Fruit fly (Drosophila melanogaster): ENCODE results near the gene S.

Gene S

DNA sequence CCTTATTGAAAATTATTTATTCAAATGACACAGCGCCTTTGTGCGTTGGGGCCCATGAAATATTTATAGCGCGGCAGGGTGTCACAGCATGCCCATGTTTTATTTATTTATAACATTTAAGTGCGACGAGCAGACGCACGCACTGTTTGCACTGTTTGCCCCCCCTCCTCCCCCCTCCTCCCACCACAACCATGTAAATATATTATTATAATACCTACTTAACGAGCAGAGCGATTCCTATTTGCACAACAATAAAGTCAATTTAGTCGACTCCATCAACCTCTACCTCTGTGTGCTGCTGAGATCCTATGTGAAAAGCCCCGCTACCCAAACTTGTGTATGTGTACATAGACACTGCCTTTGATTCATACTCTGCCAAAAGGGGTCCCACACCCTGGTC is 17.1 kb upstream of the S start (continued):
- no peak for TF ChIP-seq CG31224 (GFP tag; IDR thresholded peaks at IDR 0.05)
- no peak for TF ChIP-seq al (GFP tag; IDR thresholded peaks at IDR 0.05)
- no peak for TF ChIP-seq pfk (GFP tag; optimal IDR thresholded peaks at IDR 0.05)
- TF ChIP-seq vnd (GFP tag; IDR thresholded peaks at IDR 0.05; ENCODE audit: partially characterized antibody), result no peak
- TF ChIP-seq br (optimal IDR thresholded peaks at IDR 0.05), result no peak
- TF ChIP-seq CG6791 (GFP tag; IDR thresholded peaks at IDR 0.05; ENCODE audit: partially characterized antibody), result no peak
- peak; percentile 49 for TF ChIP-seq Vsx1 (GFP tag; optimal IDR thresholded peaks at IDR 0.05)
- no peak for TF ChIP-seq fd3F (GFP tag; optimal IDR thresholded peaks at IDR 0.05)
- no peak for TF ChIP-seq Lim3 (GFP tag; IDR thresholded peaks at IDR 0.05)
- TF ChIP-seq CG7357 (GFP tag; IDR thresholded peaks at IDR 0.05), result no peak
- TF ChIP-seq Dll (GFP tag; IDR thresholded peaks at IDR 0.05; ENCODE audit: partially characterized antibody), result no peak
- TF ChIP-seq CG13424 (tag; optimal IDR thresholded peaks at IDR 0.05), result peak; percentile 20
- TF ChIP-seq Ets97D (GFP tag; optimal IDR thresholded peaks at IDR 0.05), result no peak
- TF ChIP-seq CG8924 (tag; optimal IDR thresholded peaks at IDR 0.05), result peak; percentile 27
- no peak for TF ChIP-seq Aef1 (GFP tag; IDR thresholded peaks at IDR 0.05)
- TF ChIP-seq ERR (GFP tag; optimal IDR thresholded peaks at IDR 0.05), result no peak
- TF ChIP-seq CG6254 (GFP tag; optimal IDR thresholded peaks at IDR 0.05), result peak; percentile 1
- TF ChIP-seq fru (optimal IDR thresholded peaks at IDR 0.05), result no peak
- TF ChIP-seq gsb-n (tag; optimal IDR thresholded peaks at IDR 0.05), result no peak
- no peak for TF ChIP-seq sr (GFP tag; IDR thresholded peaks at IDR 0.05)
- no peak for TF ChIP-seq pita (GFP tag; optimal IDR thresholded peaks at IDR 0.05)
- TF ChIP-seq CG8944 (GFP tag; optimal IDR thresholded peaks at IDR 0.05), result no peak
- no peak for TF ChIP-seq Mes4 (GFP tag; optimal IDR thresholded peaks at IDR 0.05)
- TF ChIP-seq so (GFP tag; IDR thresholded peaks at IDR 0.05), result no peak
- TF ChIP-seq B-H1 (GFP tag; IDR thresholded peaks at IDR 0.05), result no peak
- no peak for TF ChIP-seq CG16779 (GFP tag; IDR thresholded peaks at IDR 0.05)
- TF ChIP-seq Gug (GFP tag; IDR thresholded peaks at IDR 0.05), result no peak
- no peak for TF ChIP-seq CG17568 (GFP tag; optimal IDR thresholded peaks at IDR 0.05)
- peak; percentile 42 for TF ChIP-seq unpg (GFP tag; optimal IDR thresholded peaks at IDR 0.05)
- no peak for TF ChIP-seq dpn (GFP tag; optimal IDR thresholded peaks at IDR 0.05)
- no peak for TF ChIP-seq cas (GFP tag; IDR thresholded peaks at IDR 0.05)
- TF ChIP-seq chm (GFP tag; IDR thresholded peaks at IDR 0.05), result no peak
- TF ChIP-seq CG34376 (GFP tag; optimal IDR thresholded peaks at IDR 0.05), result no peak
- TF ChIP-seq ewg (GFP tag; optimal IDR thresholded peaks at IDR 0.05), result peak; percentile 39
- TF ChIP-seq D19B (GFP tag; optimal IDR thresholded peaks at IDR 0.05), result no peak
- TF ChIP-seq sqz (GFP tag; optimal IDR thresholded peaks at IDR 0.05), result no peak
- TF ChIP-seq wek (GFP tag; optimal IDR thresholded peaks at IDR 0.05), result no peak
- no peak for TF ChIP-seq mirr (GFP tag; optimal IDR thresholded peaks at IDR 0.05)
- TF ChIP-seq Hey (tag; optimal IDR thresholded peaks at IDR 0.05), result peak; percentile 17
- no peak for TF ChIP-seq CG32532 (GFP tag; IDR thresholded peaks at IDR 0.05)
- TF ChIP-seq CG2129 (GFP tag; IDR thresholded peaks at IDR 0.05; ENCODE audit: partially characterized antibody), result no peak
- peak; percentile 47; the same call in 1 of the 2 replicates for TF ChIP-seq Xrp1 (GFP tag; IDR thresholded peaks at IDR 0.05)
- no peak for TF ChIP-seq her (GFP tag; optimal IDR thresholded peaks at IDR 0.05)
- TF ChIP-seq wdn (GFP tag; IDR thresholded peaks at IDR 0.05), result no peak
- TF ChIP-seq zen2 (GFP tag; IDR thresholded peaks at IDR 0.05; ENCODE audit: partially characterized antibody), result no peak
- TF ChIP-seq sim (GFP tag; IDR thresholded peaks at IDR 0.05), result no peak
- no peak for TF ChIP-seq CG2889 (GFP tag; IDR thresholded peaks at IDR 0.05)
- TF ChIP-seq CG7963 (GFP tag; IDR thresholded peaks at IDR 0.05; ENCODE audit: partially characterized antibody), result no peak
- TF ChIP-seq p53 (GFP tag; optimal IDR thresholded peaks at IDR 0.05), result no peak
- TF ChIP-seq CG7372 (GFP tag; IDR thresholded peaks at IDR 0.05), result no peak
- no peak for TF ChIP-seq CG17186 (GFP tag; optimal IDR thresholded peaks at IDR 0.05)
- no peak for TF ChIP-seq Fer2 (tag; optimal IDR thresholded peaks at IDR 0.05)
